Worm (Caenorhabditis elegans) whole organism, L1 larva: ENCODE data around the gene F22E5.22.
"Not testable (repeated sequence)": the region's sequence is repeated elsewhere in the genome, so short reads cannot be mapped to it uniquely, and the experiment has no call there.

Experiments used
- C04F5.9 ChIP-seq: sonication (generic microtip); optimal IDR thresholded peaks from 2 replicates; lab custom pipeline; 2016; ENCODE audit warnings: missing genetic modification characterization, missing compliant biosample characterization
- C34B4.2 ChIP-seq: sonication (generic microtip); optimal IDR thresholded peaks from 2 replicates; lab custom pipeline; 2017; ENCODE audit warnings: mild to moderate bottlenecking, missing genetic modification characterization, missing compliant biosample characterization
- F16B12.6 ChIP-seq: fragments of 150-350 bp; optimal IDR thresholded peaks from 2 replicates; lab custom pipeline; 2014; ENCODE audit warnings: missing biosample characterization, missing genetic modification characterization
- alr-1 ChIP-seq: fragments of 200-800 bp; sonication (Bioruptor generic); optimal IDR thresholded peaks from 2 replicates; lab custom pipeline; 2018; ENCODE audit warnings: borderline replicate concordance, mild to moderate bottlenecking, missing genetic modification characterization, missing compliant biosample characterization
- aly-2 ChIP-seq: fragments of 150-350 bp; optimal IDR thresholded peaks from 2 replicates; lab custom pipeline; 2014; ENCODE audit warnings: missing biosample characterization, missing genetic modification characterization
- ama-1 ChIP-seq: fragments of 150-350 bp; optimal IDR thresholded peaks from 2 replicates; lab custom pipeline; 2014
- blmp-1 ChIP-seq: fragments of 150-350 bp; optimal IDR thresholded peaks from 2 replicates; lab custom pipeline; 2014; ENCODE audit warnings: missing biosample characterization, missing genetic modification characterization
- ces-1 ChIP-seq: fragments of 150-350 bp; optimal IDR thresholded peaks from 2 replicates; lab custom pipeline; 2014; ENCODE audit warnings: missing biosample characterization, missing genetic modification reagents, missing genetic modification characterization
- efl-1 ChIP-seq, 4 experiments: fragments of 150-350 bp; optimal IDR thresholded peaks in 3 of 4; peaks in 1 of 4; 1 replicate in 1 of 4; 2 replicates in 3 of 4; lab custom pipeline; 2014; ENCODE audit warnings: missing biosample characterization in 2 of 4, missing genetic modification characterization in 2 of 4, missing genetic modification reagents in 2 of 4
- efl-3 ChIP-seq: fragments of 200-800 bp; sonication (Bioruptor generic); optimal IDR thresholded peaks from 2 replicates; lab custom pipeline; 2018; ENCODE audit warnings: mild to moderate bottlenecking, missing genetic modification characterization, missing compliant biosample characterization
- egl-13 ChIP-seq: sonication (generic microtip); optimal IDR thresholded peaks from 2 replicates; lab custom pipeline; 2016; ENCODE audit warnings: missing genotype, missing genetic modification reagents, missing genetic modification characterization, missing compliant biosample characterization
- ets-5 ChIP-seq: fragments of 200-800 bp; sonication (Bioruptor generic); IDR thresholded peaks from 2 replicates; pipeline ENCODE4 v1.3.6; 2022; ENCODE audit warnings: missing genetic modification characterization, missing compliant biosample characterization
- fkh-10 ChIP-seq: sonication (generic microtip); optimal IDR thresholded peaks from 2 replicates; lab custom pipeline; 2017; ENCODE audit warnings: missing biosample characterization, missing genetic modification reagents, missing genetic modification characterization
- fkh-4 ChIP-seq: sonication (generic microtip); optimal IDR thresholded peaks from 2 replicates; lab custom pipeline; 2016; ENCODE audit warnings: missing compliant biosample characterization, missing genetic modification characterization, borderline replicate concordance
- fos-1 ChIP-seq: fragments of 150-350 bp; optimal IDR thresholded peaks from 2 replicates; lab custom pipeline; 2014; ENCODE audit warnings: missing biosample characterization, missing genetic modification characterization
- hlh-17 ChIP-seq: fragments of 200-800 bp; sonication (Bioruptor generic); optimal IDR thresholded peaks from 2 replicates; lab custom pipeline; 2018; ENCODE audit warnings: missing genetic modification characterization, mild to moderate bottlenecking, missing compliant biosample characterization, moderate library complexity, borderline replicate concordance
- lin-13 ChIP-seq: fragments of 150-350 bp; optimal IDR thresholded peaks from 2 replicates; lab custom pipeline; 2014; ENCODE audit warnings: missing biosample characterization, missing genetic modification reagents, missing genetic modification characterization
- mab-9 ChIP-seq: fragments of 200-800 bp; sonication (Bioruptor generic); IDR thresholded peaks from 2 replicates; pipeline ENCODE4 v1.3.6; 2022; ENCODE audit warnings: missing genetic modification reagents, missing genetic modification characterization, missing compliant biosample characterization
- mdl-1 ChIP-seq, 2 experiments: fragments of 150-350 bp; optimal IDR thresholded peaks; 2 replicates each; lab custom pipeline; 2014 to 2017; ENCODE audit warnings: missing biosample characterization in 2 of 2, missing genetic modification characterization in 2 of 2, inconsistent platforms in 1 of 2
- pag-3 ChIP-seq: sonication (generic microtip); optimal IDR thresholded peaks from 2 replicates; lab custom pipeline; 2017; ENCODE audit warnings: missing genetic modification characterization, mild to moderate bottlenecking, missing compliant biosample characterization, antibody characterized with exemption, borderline replicate concordance; ENCODE audit not compliant: insufficient read depth
- pqm-1 ChIP-seq: sonication (generic microtip); optimal IDR thresholded peaks from 3 replicates; lab custom pipeline; 2017; ENCODE audit warnings: missing biosample characterization, missing genetic modification characterization
- rnt-1 ChIP-seq: sonication (generic microtip); optimal IDR thresholded peaks from 2 replicates; lab custom pipeline; 2016; ENCODE audit warnings: mild to moderate bottlenecking, missing genetic modification characterization, moderate library complexity, missing compliant biosample characterization
- skn-1 ChIP-seq: fragments of 150-350 bp; optimal IDR thresholded peaks from 2 replicates; lab custom pipeline; 2014; ENCODE audit warnings: missing biosample characterization, missing genetic modification characterization
- snpc-4 ChIP-seq: fragments of 150-350 bp; optimal IDR thresholded peaks from 2 replicates; lab custom pipeline; 2014; ENCODE audit warnings: missing biosample characterization, missing genetic modification characterization
- snu-23 ChIP-seq: sonication (generic microtip); optimal IDR thresholded peaks from 2 replicates; lab custom pipeline; 2016; ENCODE audit warnings: missing genetic modification characterization, missing compliant biosample characterization
- sptf-1 ChIP-seq: fragments of 150-350 bp; optimal IDR thresholded peaks from 2 replicates; lab custom pipeline; 2014; ENCODE audit warnings: missing biosample characterization, missing genetic modification characterization
- swsn-7 ChIP-seq: sonication (generic microtip); optimal IDR thresholded peaks from 2 replicates; lab custom pipeline; 2016; ENCODE audit warnings: missing genetic modification characterization, missing compliant biosample characterization
- unc-98 ChIP-seq: fragments of 200-800 bp; sonication (Bioruptor generic); IDR thresholded peaks from 2 replicates; pipeline ENCODE4 v1.3.6; 2022; ENCODE audit warnings: missing genetic modification characterization, missing compliant biosample characterization
- zag-1 ChIP-seq: fragments of 150-350 bp; optimal IDR thresholded peaks from 2 replicates; lab custom pipeline; 2014; ENCODE audit warnings: missing biosample characterization, missing genetic modification characterization
- zip-4 ChIP-seq: fragments of 200-800 bp; sonication (Bioruptor generic); optimal IDR thresholded peaks from 2 replicates; lab custom pipeline; 2018; ENCODE audit warnings: mild to moderate bottlenecking, missing genetic modification characterization, moderate library complexity, missing compliant biosample characterization

F22E5.22 gene

DNA sequence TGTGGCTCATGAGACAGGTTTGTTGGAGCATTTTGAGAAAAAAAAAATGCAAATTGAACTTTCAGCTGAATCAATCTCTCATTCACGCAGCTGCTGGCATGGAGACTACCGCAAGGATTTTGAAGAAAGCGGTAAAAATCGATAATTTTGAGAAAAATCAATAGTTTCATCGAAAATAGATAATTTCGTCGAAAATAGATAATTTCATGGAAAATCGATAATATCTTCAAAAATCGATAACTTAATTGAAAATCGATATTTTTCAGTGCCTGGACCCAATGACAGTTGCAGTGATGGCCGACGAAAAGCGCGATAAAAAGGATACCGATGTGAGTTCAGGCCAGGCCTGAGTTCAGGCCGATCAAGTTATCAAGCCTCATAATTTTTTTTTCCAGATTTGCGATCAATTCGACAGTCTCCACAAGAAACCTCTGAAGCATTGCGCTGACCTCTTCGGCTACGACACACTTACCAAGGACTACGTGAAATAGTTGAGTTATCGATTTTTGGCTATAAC, 42.7 kb upstream of the F22E5.22 start, which contains the start of gene D2062.4:
TSS of gene D2062.4 (plus strand) at position 467 of the 517 bp plus-strand sequence.
- TF ChIP-seq ama-1 (lab: Kevin White, UChicago); efl-3 (GFP tag; lab: Kevin White, UChicago); blmp-1 (tag; lab: Kevin White, UChicago): not testable (repeated sequence)

DNA sequence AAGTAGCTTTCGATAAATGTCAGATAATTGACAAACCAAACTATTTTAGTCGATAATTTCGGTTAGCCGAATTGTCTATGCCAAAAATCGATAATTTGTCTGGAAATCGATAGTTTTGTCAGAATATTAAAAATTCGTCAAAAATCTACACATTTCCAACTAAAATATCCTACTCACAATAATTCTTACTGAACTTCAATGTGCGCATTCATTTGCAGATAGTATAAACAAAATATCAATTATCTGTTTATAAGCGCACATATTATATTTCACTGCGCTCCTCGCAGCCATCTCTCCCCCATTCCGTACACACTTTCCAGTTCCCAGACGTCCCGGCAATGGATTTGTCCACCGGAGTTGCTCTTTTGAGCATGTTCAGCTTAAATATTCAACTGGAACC, 40.9 kb upstream of the F22E5.22 start, which contains the start of gene lgc-28:
TSS of gene lgc-28 (plus strand) at position 301 of the 400 bp plus-strand sequence.
- TF ChIP-seq fos-1 (no peak), pag-3 (tag; lab: Kevin White, UChicago) (no peak), mdl-1 (tag; optimal IDR thresholded peaks at IDR 0.05; lab: Kevin White, UChicago) (no peak), rnt-1 (tag; lab: Kevin White, UChicago) (no peak), zag-1 (tag; lab: Kevin White, UChicago) (no peak)

DNA sequence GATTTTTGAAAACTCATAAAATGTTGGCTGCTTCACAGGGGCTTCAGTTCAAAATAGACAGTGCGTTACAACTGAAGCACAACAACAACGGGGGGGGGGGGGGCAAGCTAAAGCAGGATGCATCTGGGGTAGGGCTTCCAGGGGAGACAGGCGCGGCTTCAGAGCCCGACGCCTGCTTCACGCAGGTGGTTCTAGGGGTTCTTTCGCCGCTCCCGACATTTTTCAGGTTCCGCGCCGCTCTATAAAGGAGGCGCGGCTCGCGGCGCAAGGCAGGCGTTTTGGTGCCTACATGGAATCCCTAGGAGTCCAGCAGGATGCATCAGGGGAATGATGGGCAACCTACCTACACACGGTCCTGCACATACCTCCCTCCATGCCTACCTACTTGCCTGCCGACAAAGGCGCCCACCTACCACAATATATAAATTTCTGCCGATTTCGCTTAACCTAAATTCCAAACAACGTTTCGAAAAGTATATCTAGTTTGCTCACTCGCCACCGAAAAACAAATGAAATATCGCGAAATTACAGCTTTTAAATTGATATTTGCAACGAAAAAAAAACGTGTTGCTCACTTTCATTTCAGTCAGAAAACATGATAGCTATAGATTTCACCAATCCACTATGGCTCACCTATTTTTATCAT, 38.4 kb upstream of the F22E5.22 start, which contains the start of gene sri-71:
TSS of gene sri-71 (plus strand) at position 596 of the 646 bp plus-strand sequence.
- no peak for TF ChIP-seq lin-13 (GFP tag; lab: Kevin White, UChicago)
- TF ChIP-seq sptf-1 (tag; lab: Kevin White, UChicago) = no peak
- TF ChIP-seq zag-1 (tag; lab: Kevin White, UChicago) = no peak
- TF ChIP-seq efl-1 (optimal IDR thresholded peaks at IDR 0.05; lab: Kevin White, UChicago) = no peak
- peak in 1 of 2 experiments; percentile 60 for TF ChIP-seq efl-1 (GFP tag; optimal IDR thresholded peaks at IDR 0.05 in 1 of 2; lab: Kevin White, UChicago)

DNA sequence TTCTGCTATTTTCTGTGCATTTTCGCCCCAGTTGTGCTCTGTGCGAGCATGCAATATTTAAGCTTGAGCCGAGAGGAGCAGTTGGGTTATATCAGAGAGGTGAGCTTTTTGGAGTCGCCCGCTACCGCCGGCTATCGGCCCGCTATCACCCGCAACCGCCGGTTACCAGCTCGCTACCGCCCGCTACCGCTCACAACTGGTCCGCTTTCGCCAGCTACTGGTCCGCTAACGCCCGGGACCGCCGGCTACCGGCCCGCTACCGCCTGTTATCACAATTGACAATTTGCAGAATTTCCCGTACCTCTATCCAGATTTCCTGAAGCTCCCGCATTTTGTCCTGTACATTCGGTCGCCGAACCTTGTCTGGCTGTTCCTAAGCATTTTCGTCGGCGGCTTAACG, 37.3 kb upstream of the F22E5.22 start:
- no peak for TF ChIP-seq C04F5.9 (tag; lab: Kevin White, UChicago)
- TF ChIP-seq C34B4.2 (tag; lab: Kevin White, UChicago) = no peak
- no peak for TF ChIP-seq fkh-10 (GFP tag; lab: Kevin White, UChicago)
- TF ChIP-seq pag-3 (tag; lab: Kevin White, UChicago) = no peak
- TF ChIP-seq ces-1 (GFP tag; lab: Kevin White, UChicago) = no peak
- no peak for TF ChIP-seq F16B12.6 (tag; lab: Kevin White, UChicago)
- TF ChIP-seq pqm-1 (tag; lab: Kevin White, UChicago) = no peak
- no peak for TF ChIP-seq zip-4 (GFP tag; lab: Kevin White, UChicago)
- TF ChIP-seq fkh-4 = no peak
- no peak for TF ChIP-seq skn-1
- no peak for TF ChIP-seq swsn-7
- no peak for TF ChIP-seq alr-1 (tag; lab: Kevin White, UChicago)
- no peak for TF ChIP-seq aly-2
- no peak for TF ChIP-seq snu-23 (GFP tag; lab: Kevin White, UChicago)

DNA sequence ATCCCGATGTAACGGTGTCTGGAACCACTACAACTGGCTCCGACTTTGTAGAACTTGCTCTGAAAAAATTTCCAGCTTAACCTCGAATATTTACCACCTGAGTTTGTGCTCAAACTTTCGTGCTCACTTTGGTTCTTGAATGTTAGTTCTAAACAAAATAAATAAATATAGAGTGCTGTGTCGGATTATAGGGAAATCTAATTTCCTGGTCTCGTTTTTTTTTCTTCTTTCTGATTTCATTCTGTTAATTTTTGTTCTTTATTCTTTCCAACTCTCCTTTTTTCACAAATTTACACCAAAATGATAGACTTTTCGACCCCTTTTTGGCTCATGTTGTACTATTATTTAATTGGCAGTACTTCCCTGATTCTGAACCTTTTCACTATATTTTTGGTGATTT, 36.4 kb upstream of the F22E5.22 start, which contains the start of gene sri-37:
TSS of gene sri-37 (plus strand) at position 301 of the 400 bp plus-strand sequence.
- TF ChIP-seq egl-13 (no peak), snpc-4 (tag; lab: Kevin White, UChicago) (no peak), mab-9 (GFP tag; lab: Robert Waterston, UW) (no peak), ets-5 (no peak), unc-98 (GFP tag; lab: Robert Waterston, UW) (no peak), mdl-1 (tag; optimal IDR thresholded peaks at IDR 0.05; lab: Kevin White, UChicago) (no peak), ama-1 (lab: Kevin White, UChicago) (no peak), hlh-17 (GFP tag; lab: Kevin White, UChicago) (no peak), efl-1 (optimal IDR thresholded peaks at IDR 0.05; lab: Kevin White, UChicago) (no peak), efl-1 (GFP tag; optimal IDR thresholded peaks at IDR 0.05 in 1 of 2; lab: Kevin White, UChicago) (no peak), fkh-4 (no peak)
- TF ChIP-seq, all 84 proteins: peak for 0
